Worm (Caenorhabditis elegans) whole organism, L4 larva: Measurements from ENCODE around the gene aff-1.

ENCODE experiments used
- F37D6.2 ChIP-seq: sonication (generic microtip); optimal IDR thresholded peaks from 2 replicates; lab custom pipeline; 2016; ENCODE audit warnings: mild to moderate bottlenecking, missing genetic modification characterization, missing compliant biosample characterization
- F49E8.2 ChIP-seq: sonication (generic microtip); optimal IDR thresholded peaks from 2 replicates; lab custom pipeline; 2016; ENCODE audit warnings: missing compliant biosample characterization, mild to moderate bottlenecking, missing genetic modification characterization, borderline replicate concordance
- R02D3.7 ChIP-seq: fragments of 150-350 bp; sonication (generic microtip); optimal IDR thresholded peaks from 3 replicates; lab custom pipeline; 2014; ENCODE audit warnings: missing biosample characterization, missing genetic modification characterization
- T26A8.4 ChIP-seq: fragments of 200-800 bp; sonication (Bioruptor generic); IDR thresholded peaks from 2 replicates; pipeline ENCODE4 v1.3.6; 2022; ENCODE audit warnings: missing genetic modification characterization, missing compliant biosample characterization
- Y105C5A.15 ChIP-seq: fragments of 200-800 bp; sonication (Bioruptor generic); IDR thresholded peaks from 2 replicates; pipeline ENCODE4 v1.3.6; 2022; ENCODE audit warnings: missing genetic modification characterization, missing compliant biosample characterization
- Y5F2A.4 ChIP-seq: fragments of 200-800 bp; sonication (Bioruptor generic); optimal IDR thresholded peaks from 2 replicates; lab custom pipeline; 2018; ENCODE audit warnings: mild to moderate bottlenecking, missing genetic modification characterization, missing compliant biosample characterization
- ZK337.2 ChIP-seq: fragments of 200-800 bp; sonication (Bioruptor generic); IDR thresholded peaks from 2 replicates; pipeline ENCODE4 v1.3.6; 2022; ENCODE audit warnings: missing genetic modification reagents, missing genetic modification characterization, missing compliant biosample characterization
- aha-1 ChIP-seq: fragments of 150-350 bp; peaks from one replicate; lab custom pipeline; 2014; ENCODE audit warnings: missing biosample characterization, missing genetic modification characterization
- ama-1 ChIP-seq: fragments of 150-350 bp; optimal IDR thresholded peaks from 2 replicates; lab custom pipeline; 2014; ENCODE audit warnings: inconsistent platforms, mixed read lengths
- ceh-32 ChIP-seq: sonication (generic microtip); optimal IDR thresholded peaks from 2 replicates; lab custom pipeline; 2016; ENCODE audit warnings: mild to moderate bottlenecking, missing genetic modification characterization, missing compliant biosample characterization; ENCODE audit not compliant: poor library complexity
- ces-1 ChIP-seq: fragments of 150-350 bp; sonication (generic microtip); optimal IDR thresholded peaks from 4 replicates; lab custom pipeline; 2014; ENCODE audit warnings: missing biosample characterization, missing genetic modification reagents, missing genetic modification characterization
- cey-2 ChIP-seq: sonication (generic microtip); optimal IDR thresholded peaks from 3 replicates; lab custom pipeline; 2017; ENCODE audit warnings: missing genetic modification characterization, mild to moderate bottlenecking, missing compliant biosample characterization, antibody characterized with exemption, borderline replicate concordance; ENCODE audit not compliant: insufficient read depth
- ctbp-1 ChIP-seq: fragments of 200-800 bp; sonication (Bioruptor generic); IDR thresholded peaks from 2 replicates; pipeline ENCODE4 v1.3.6; 2022; ENCODE audit warnings: missing genetic modification reagents, missing genetic modification characterization, missing compliant biosample characterization
- daf-16 ChIP-seq, 3 experiments: sonication (generic microtip); optimal IDR thresholded peaks; 2 replicates each; lab custom pipeline; 2016 to 2017; ENCODE audit warnings: missing genetic modification characterization in 3 of 3, missing genetic modification reagents in 3 of 3, mild to moderate bottlenecking in 2 of 3, missing compliant biosample characterization in 2 of 3, missing biosample characterization in 1 of 3, moderate library complexity in 1 of 3
- daf-19 ChIP-seq: fragments of 200-800 bp; sonication (Bioruptor generic); conservative IDR thresholded peaks from 2 replicates; pipeline ENCODE4 v1.3.6; 2022; ENCODE audit warnings: missing genetic modification characterization, missing compliant biosample characterization
- dmd-6 ChIP-seq: fragments of 200-800 bp; sonication (Bioruptor generic); IDR thresholded peaks from 2 replicates; pipeline ENCODE4 v1.3.6; 2022; ENCODE audit warnings: missing genetic modification reagents, missing genetic modification characterization, missing compliant biosample characterization
- dmd-9 ChIP-seq: fragments of 200-800 bp; sonication (Bioruptor generic); IDR thresholded peaks from 2 replicates; pipeline ENCODE4 v1.3.6; 2022; ENCODE audit warnings: missing genetic modification reagents, missing genetic modification characterization, missing compliant biosample characterization
- dpl-1 ChIP-seq: fragments of 150-350 bp; optimal IDR thresholded peaks from 2 replicates; lab custom pipeline; 2014; ENCODE audit warnings: missing biosample characterization, missing genetic modification reagents, missing genetic modification characterization
- duxl-1 ChIP-seq: sonication (generic microtip); optimal IDR thresholded peaks from 2 replicates; lab custom pipeline; 2016; ENCODE audit warnings: mild to moderate bottlenecking, missing genetic modification characterization, moderate library complexity, missing compliant biosample characterization; ENCODE audit not compliant: poor library complexity
- egl-43 ChIP-seq: fragments of 200-800 bp; sonication (Bioruptor generic); IDR thresholded peaks from 2 replicates; pipeline ENCODE4 v1.3.6; 2022; ENCODE audit warnings: missing genetic modification reagents, missing genetic modification characterization, missing compliant biosample characterization
- fos-1 ChIP-seq: fragments of 150-350 bp; optimal IDR thresholded peaks from 2 replicates; lab custom pipeline; 2014; ENCODE audit warnings: missing biosample characterization, missing genetic modification characterization
- hlh-30 ChIP-seq: sonication (generic microtip); optimal IDR thresholded peaks from 2 replicates; lab custom pipeline; 2017; ENCODE audit warnings: antibody characterized with exemption, mild to moderate bottlenecking, missing genetic modification characterization, missing compliant biosample characterization; ENCODE audit not compliant: insufficient read depth
- hmg-1.1 ChIP-seq: fragments of 200-800 bp; sonication (Bioruptor generic); IDR thresholded peaks from 2 replicates; pipeline ENCODE4 v1.3.6; 2022; ENCODE audit warnings: missing genetic modification reagents, missing genetic modification characterization, missing compliant biosample characterization
- jun-1 ChIP-seq: fragments of 150-350 bp; optimal IDR thresholded peaks from 2 replicates; lab custom pipeline; 2014; ENCODE audit warnings: missing biosample characterization, missing genetic modification reagents, missing genetic modification characterization
- lin-1 ChIP-seq: fragments of 200-800 bp; sonication (Bioruptor generic); IDR thresholded peaks from 2 replicates; pipeline ENCODE4 v1.3.6; 2022; ENCODE audit warnings: missing genetic modification reagents, missing genetic modification characterization, missing compliant biosample characterization
- lin-39 ChIP-seq: fragments of 150-350 bp; optimal IDR thresholded peaks from 2 replicates; lab custom pipeline; 2014; ENCODE audit warnings: missing biosample characterization, missing genetic modification reagents, missing genetic modification characterization
- lir-3 ChIP-seq: sonication (generic microtip); optimal IDR thresholded peaks from 2 replicates; lab custom pipeline; 2016; ENCODE audit warnings: mild to moderate bottlenecking, missing genetic modification characterization, missing compliant biosample characterization
- madf-5 ChIP-seq, 2 experiments: fragments of 200-800 bp; sonication (Bioruptor generic); IDR thresholded peaks; 2 replicates each; pipeline ENCODE4 v1.3.6; 2022; ENCODE audit warnings: missing compliant biosample characterization in 2 of 2, missing genetic modification characterization in 2 of 2
- madf-9 ChIP-seq: fragments of 200-800 bp; sonication (Bioruptor generic); conservative IDR thresholded peaks from 2 replicates; pipeline ENCODE4 v1.3.6; 2022; ENCODE audit warnings: missing genetic modification reagents, missing genetic modification characterization, missing compliant biosample characterization
- mep-1 ChIP-seq: fragments of 150-350 bp; sonication (generic microtip); optimal IDR thresholded peaks from 3 replicates; lab custom pipeline; 2014; ENCODE audit warnings: missing biosample characterization, missing genetic modification characterization
- mxl-3 ChIP-seq: fragments of 200-800 bp; sonication (Bioruptor generic); optimal IDR thresholded peaks from 2 replicates; lab custom pipeline; 2018; ENCODE audit warnings: mild to moderate bottlenecking, missing genetic modification characterization, missing compliant biosample characterization
- nhr-10 ChIP-seq: fragments of 150-350 bp; optimal IDR thresholded peaks from 2 replicates; lab custom pipeline; 2014; ENCODE audit warnings: missing biosample characterization, missing genetic modification characterization
- nhr-102 ChIP-seq: sonication (generic microtip); optimal IDR thresholded peaks from 2 replicates; lab custom pipeline; 2016; ENCODE audit warnings: mild to moderate bottlenecking, missing genetic modification characterization, moderate library complexity, missing compliant biosample characterization
- nhr-25 ChIP-seq: sonication (generic microtip); optimal IDR thresholded peaks from 2 replicates; lab custom pipeline; 2017; ENCODE audit warnings: missing genetic modification characterization, mild to moderate bottlenecking, missing compliant biosample characterization, antibody characterized with exemption, moderate library complexity, borderline replicate concordance; ENCODE audit not compliant: insufficient read depth
- nhr-28 ChIP-seq: fragments of 150-350 bp; optimal IDR thresholded peaks from 2 replicates; lab custom pipeline; 2014; ENCODE audit warnings: missing biosample characterization, missing genetic modification characterization
- nhr-41 ChIP-seq: fragments of 200-800 bp; sonication (Bioruptor generic); IDR thresholded peaks from 2 replicates; pipeline ENCODE4 v1.3.6; 2022; ENCODE audit warnings: missing genetic modification reagents, missing genetic modification characterization, missing compliant biosample characterization
- nhr-42 ChIP-seq: fragments of 200-800 bp; sonication (Bioruptor generic); IDR thresholded peaks from 2 replicates; pipeline ENCODE4 v1.3.6; 2022; ENCODE audit warnings: missing genetic modification characterization, missing compliant biosample characterization
- nhr-48 ChIP-seq: sonication (generic microtip); optimal IDR thresholded peaks from 2 replicates; lab custom pipeline; 2016; ENCODE audit warnings: mild to moderate bottlenecking, missing genetic modification characterization, missing compliant biosample characterization
- nhr-6 ChIP-seq: fragments of 150-350 bp; optimal IDR thresholded peaks from 2 replicates; lab custom pipeline; 2014; ENCODE audit warnings: missing biosample characterization, missing genetic modification characterization
- pqm-1 ChIP-seq: sonication (generic microtip); optimal IDR thresholded peaks from 2 replicates; lab custom pipeline; 2017; ENCODE audit warnings: missing biosample characterization, missing genetic modification characterization
- rbr-2 ChIP-seq: sonication (generic microtip); optimal IDR thresholded peaks from 2 replicates; lab custom pipeline; 2016; ENCODE audit warnings: missing genotype, missing genetic modification characterization, missing compliant biosample characterization
- set-16 ChIP-seq: fragments of 200-800 bp; sonication (Bioruptor generic); IDR thresholded peaks from 2 replicates; pipeline ENCODE4 v1.3.6; 2022; ENCODE audit warnings: missing genetic modification reagents, missing genetic modification characterization, missing compliant biosample characterization
- skn-1 ChIP-seq: fragments of 150-350 bp; optimal IDR thresholded peaks from 2 replicates; lab custom pipeline; 2014; ENCODE audit warnings: missing biosample characterization, missing genetic modification characterization
- spr-3 ChIP-seq: fragments of 200-800 bp; sonication (Bioruptor generic); optimal IDR thresholded peaks from 2 replicates; lab custom pipeline; 2018; ENCODE audit warnings: mild to moderate bottlenecking, missing genetic modification characterization, missing compliant biosample characterization
- tra-1 ChIP-seq: fragments of 200-800 bp; sonication (Bioruptor generic); IDR thresholded peaks from 2 replicates; pipeline ENCODE4 v1.3.6; 2022; ENCODE audit warnings: missing genetic modification reagents, missing genetic modification characterization, missing compliant biosample characterization
- unc-130 ChIP-seq: sonication (generic microtip); optimal IDR thresholded peaks from 2 replicates; lab custom pipeline; 2016; ENCODE audit warnings: missing genetic modification reagents, missing genetic modification characterization, missing compliant biosample characterization
- vab-7 ChIP-seq: fragments of 200-800 bp; sonication (Bioruptor generic); IDR thresholded peaks from 2 replicates; pipeline ENCODE4 v1.3.6; 2022; ENCODE audit warnings: missing genetic modification reagents, missing genetic modification characterization, missing compliant biosample characterization
- zag-1 ChIP-seq: fragments of 150-350 bp; optimal IDR thresholded peaks from 2 replicates; lab custom pipeline; 2014; ENCODE audit warnings: missing biosample characterization, missing genetic modification characterization
- zfp-3 ChIP-seq: fragments of 200-800 bp; sonication (Bioruptor generic); conservative IDR thresholded peaks from 2 replicates; pipeline ENCODE4 v1.3.6; 2022; ENCODE audit warnings: missing genetic modification reagents, missing genetic modification characterization, missing compliant biosample characterization
- ztf-11 ChIP-seq: fragments of 150-350 bp; optimal IDR thresholded peaks from 2 replicates; lab custom pipeline; 2014; ENCODE audit warnings: missing biosample characterization, missing genetic modification characterization

The aff-1 gene

DNA sequence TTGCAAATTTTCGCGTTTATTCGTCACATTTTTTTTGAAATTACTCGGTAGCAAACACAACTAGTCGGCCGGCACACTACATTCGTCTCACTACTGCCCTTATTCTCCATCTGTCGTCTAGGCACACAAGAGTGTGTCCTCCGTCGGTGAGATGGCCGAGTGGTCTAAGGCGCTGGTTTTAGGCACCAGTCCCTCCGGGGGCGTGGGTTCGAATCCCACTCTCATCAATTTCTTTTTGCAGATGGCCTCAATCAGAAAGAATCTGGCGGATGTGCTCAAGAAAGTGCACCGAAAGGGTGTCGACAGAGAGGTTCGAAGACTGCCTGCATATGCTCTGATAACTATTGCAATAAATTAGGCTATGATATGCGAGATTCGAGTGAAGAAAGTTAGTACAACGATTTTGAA lies 10.5 kb downstream of the aff-1 start (continued):
- TF ChIP-seq Y105C5A.15 (GFP tag; lab: Robert Waterston, UW), result peak; percentile 73
- TF ChIP-seq nhr-10 (tag; lab: Kevin White, UChicago), result no peak
- TF ChIP-seq F49E8.2, result peak; percentile 38
- TF ChIP-seq hmg-1.1, result peak; percentile 89
- TF ChIP-seq T26A8.4 (GFP tag; lab: Robert Waterston, UW), result peak; percentile 65
- no peak for TF ChIP-seq R02D3.7 (tag; lab: Kevin White, UChicago)
- no peak for TF ChIP-seq pqm-1
- TF ChIP-seq vab-7 (GFP tag; lab: Robert Waterston, UW), result peak; percentile 81
- TF ChIP-seq mxl-3 (GFP tag; lab: Kevin White, UChicago), result peak; percentile 64
- TF ChIP-seq tra-1 (GFP tag; lab: Robert Waterston, UW), result peak; percentile 62; the same call in 1 of the 2 replicates
- no peak for TF ChIP-seq ces-1 (GFP tag; lab: Kevin White, UChicago)
- TF ChIP-seq fos-1 (tag; lab: Kevin White, UChicago), result no peak
- peak; percentile 91 for TF ChIP-seq aha-1 (tag; lab: Kevin White, UChicago)
- no peak for TF ChIP-seq lin-39 (tag; lab: Kevin White, UChicago)
- TF ChIP-seq ceh-32, result no peak
- peak; percentile 70 for TF ChIP-seq duxl-1 (tag; lab: Kevin White, UChicago)
- TF ChIP-seq zag-1 (tag; lab: Kevin White, UChicago), result no peak
- peak; percentile 52 for TF ChIP-seq spr-3
- peak; percentile 94 for TF ChIP-seq egl-43 (GFP tag; lab: Robert Waterston, UW)
- no peak for TF ChIP-seq ztf-11 (tag; lab: Kevin White, UChicago)
- peak; percentile 65 for TF ChIP-seq set-16
- TF ChIP-seq daf-19 (GFP tag; lab: Robert Waterston, UW), result no peak
- TF ChIP-seq lir-3 (tag; lab: Kevin White, UChicago), result peak; percentile 11
- peak; percentile 14 for TF ChIP-seq Y5F2A.4 (GFP tag; lab: Kevin White, UChicago)
- TF ChIP-seq cey-2 (tag; lab: Kevin White, UChicago), result no peak
- 0 out of 2 replicates have a peak, but pooled peaks have one; percentile 21 for TF ChIP-seq dmd-9 (GFP tag; lab: Robert Waterston, UW)
- peak; percentile 68; the same call in 1 of the 2 replicates for TF ChIP-seq zfp-3 (GFP tag; lab: Robert Waterston, UW)
- no peak for TF ChIP-seq skn-1
- peak; percentile 51 for TF ChIP-seq nhr-102
- peak; percentile 18 to 74; a peak in 1 of 4 replicates for TF ChIP-seq madf-5 (GFP tag; IDR thresholded peaks at IDR 0.05; lab: Robert Waterston, UW)
- peak; percentile 68 for TF ChIP-seq nhr-28
- TF ChIP-seq nhr-48 (tag; lab: Kevin White, UChicago), result peak; percentile 66
- peak; percentile 34 for TF ChIP-seq hlh-30 (tag; lab: Kevin White, UChicago)
- TF ChIP-seq jun-1 (tag; lab: Kevin White, UChicago), result peak; percentile 16
- peak; percentile 70 for TF ChIP-seq madf-9 (GFP tag; lab: Robert Waterston, UW)
- peak; percentile 77 for TF ChIP-seq dmd-6 (GFP tag; lab: Robert Waterston, UW)
- TF ChIP-seq nhr-41 (GFP tag; lab: Robert Waterston, UW), result peak; percentile 43; the same call in 1 of the 2 replicates
- TF ChIP-seq ama-1 (lab: Kevin White, UChicago), result peak; percentile 64
- TF ChIP-seq mep-1 (tag; lab: Kevin White, UChicago), result peak; percentile 80
- TF ChIP-seq nhr-42 (GFP tag; lab: Robert Waterston, UW), result peak; percentile 75
- TF ChIP-seq unc-130 (GFP tag; lab: Kevin White, UChicago), result peak; percentile 43
- peak; percentile 39 for TF ChIP-seq F37D6.2
- peak; percentile 63 to 80 for TF ChIP-seq daf-16 (GFP tag; optimal IDR thresholded peaks at IDR 0.05; lab: Kevin White, UChicago)
- TF ChIP-seq daf-16 (tag; optimal IDR thresholded peaks at IDR 0.05; lab: Kevin White, UChicago), result peak; percentile 11
- TF ChIP-seq dpl-1 (GFP tag; lab: Kevin White, UChicago), result peak; percentile 18
- TF ChIP-seq nhr-6, result peak; percentile 16
- TF ChIP-seq nhr-25, result peak; percentile 75
- TF ChIP-seq lin-1, result no peak; the same call in 1 of the 2 replicates
- TF ChIP-seq rbr-2 (tag; lab: Kevin White, UChicago), result peak; percentile 80
- TF ChIP-seq ZK337.2 (GFP tag; lab: Robert Waterston, UW), result peak; percentile 66; the same call in 1 of the 2 replicates
- TF ChIP-seq ctbp-1 (GFP tag; lab: Robert Waterston, UW), result peak; percentile 87
